Fruit fly (Drosophila melanogaster): ENCODE measurements around the gene Dtg.

The Dtg gene

DNA sequence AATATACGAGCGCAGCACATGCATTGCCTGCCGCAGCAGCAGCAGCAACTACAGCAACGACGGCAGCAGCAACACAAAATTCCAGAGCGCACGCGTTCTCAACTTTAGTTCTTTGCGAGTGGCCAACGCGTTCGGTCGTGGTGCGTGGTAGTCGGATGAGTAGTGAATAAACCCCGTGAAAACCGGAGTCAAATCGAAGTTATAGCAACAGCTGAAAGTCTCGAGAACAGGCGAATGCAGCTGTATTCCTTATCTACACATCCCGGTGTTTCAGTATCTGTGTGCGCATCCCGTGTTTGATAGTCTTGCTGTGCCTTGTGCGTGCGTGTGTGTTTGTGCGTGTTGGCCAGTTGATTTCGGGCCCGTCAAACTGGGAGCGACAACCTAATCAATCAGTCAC, at the start of gene Dtg:
TSS of gene Dtg (plus strand) at position 105 of the 400 bp plus-strand sequence.
- no peak for TF ChIP-seq Abd-B (GFP tag; optimal IDR thresholded peaks at IDR 0.05)
- no peak for TF ChIP-seq OdsH (GFP tag; optimal IDR thresholded peaks at IDR 0.05)
- no peak for TF ChIP-seq Mio (GFP tag; optimal IDR thresholded peaks at IDR 0.05)
- no peak for TF ChIP-seq h (GFP tag; optimal IDR thresholded peaks at IDR 0.05)
- TF ChIP-seq dsf (GFP tag; optimal IDR thresholded peaks at IDR 0.05; ENCODE audit: borderline replicate concordance) = no peak
- TF ChIP-seq fru (GFP tag; optimal IDR thresholded peaks at IDR 0.05) = peak; percentile 22
- no peak for TF ChIP-seq sv (GFP tag; optimal IDR thresholded peaks at IDR 0.05)
- no peak for TF ChIP-seq lola (GFP tag; optimal IDR thresholded peaks at IDR 0.05)
- no peak for TF ChIP-seq Myc (optimal IDR thresholded peaks at IDR 0.05)
- no peak for TF ChIP-seq CrebA (GFP tag; optimal IDR thresholded peaks at IDR 0.05; ENCODE audit: borderline replicate concordance)
- no peak for TF ChIP-seq pan (optimal IDR thresholded peaks at IDR 0.05)
- TF ChIP-seq Dfd (GFP tag; optimal IDR thresholded peaks at IDR 0.05) = no peak
- peak; percentile 64 for TF ChIP-seq Vsx2 (GFP tag; optimal IDR thresholded peaks at IDR 0.05; ENCODE audit: partially characterized antibody)
- TF ChIP-seq HLH106 (tag; optimal IDR thresholded peaks at IDR 0.05) = no peak
- TF ChIP-seq foxo (GFP tag; optimal IDR thresholded peaks at IDR 0.05) = no peak
- TF ChIP-seq Hr78 (GFP tag; optimal IDR thresholded peaks at IDR 0.05) = no peak
- TF ChIP-seq dl (GFP tag; optimal IDR thresholded peaks at IDR 0.05; ENCODE audit: insufficient read depth in 1 of 2, partially characterized antibody in 2 of 2) = no peak
- no peak for TF ChIP-seq tai (GFP tag; optimal IDR thresholded peaks at IDR 0.05)
- no peak for TF ChIP-seq psq (GFP tag; optimal IDR thresholded peaks at IDR 0.05)
- TF ChIP-seq br (GFP tag; optimal IDR thresholded peaks at IDR 0.05) = peak; percentile 45
- TF ChIP-seq Hr83 (GFP tag; optimal IDR thresholded peaks at IDR 0.05; ENCODE audit: poor library complexity, severe bottlenecking) = peak; percentile 11
- no peak for TF ChIP-seq N (GFP tag; optimal IDR thresholded peaks at IDR 0.05)
- TF ChIP-seq CG9705 (GFP tag; optimal IDR thresholded peaks at IDR 0.05) = no peak
- no peak for TF ChIP-seq Rel (GFP tag; optimal IDR thresholded peaks at IDR 0.05)
- peak; percentile 6 for TF ChIP-seq Rel (tag; optimal IDR thresholded peaks at IDR 0.05)
- no peak for TF ChIP-seq jim (GFP tag; optimal IDR thresholded peaks at IDR 0.05)
- TF ChIP-seq usp (GFP tag; optimal IDR thresholded peaks at IDR 0.05) = no peak
- no peak for TF ChIP-seq brk (GFP tag; optimal IDR thresholded peaks at IDR 0.05)
- no peak for TF ChIP-seq woc (GFP tag; optimal IDR thresholded peaks at IDR 0.05)
- no peak for TF ChIP-seq Hnf4 (GFP tag; optimal IDR thresholded peaks at IDR 0.05)

DNA sequence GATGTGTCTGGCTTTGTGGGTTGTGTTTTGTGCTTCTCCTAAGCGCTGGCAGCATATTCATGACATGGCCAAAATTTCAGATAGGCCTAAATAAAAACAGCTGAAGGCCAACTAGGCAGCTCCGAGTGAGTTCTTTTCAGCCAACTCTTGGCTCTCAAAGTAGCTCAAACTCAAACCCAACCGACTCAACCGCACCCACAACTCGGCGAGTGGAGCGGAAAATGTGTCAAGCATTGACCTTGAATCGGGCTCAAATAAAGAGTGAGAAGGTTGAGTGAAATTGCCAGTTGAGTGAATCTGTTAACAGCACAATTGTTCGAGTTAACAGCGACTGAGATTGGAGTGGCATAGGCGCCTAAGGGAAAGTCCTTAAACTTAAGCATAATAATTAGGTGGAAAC, 35.9 kb upstream of the Dtg start:
- TF ChIP-seq tai (GFP tag; optimal IDR thresholded peaks at IDR 0.05) = no peak
- TF ChIP-seq sv (GFP tag; optimal IDR thresholded peaks at IDR 0.05) = no peak
- no peak for TF ChIP-seq pan (optimal IDR thresholded peaks at IDR 0.05)
- no peak for TF ChIP-seq Jra (GFP tag; optimal IDR thresholded peaks at IDR 0.05)
- no peak for TF ChIP-seq OdsH (GFP tag; optimal IDR thresholded peaks at IDR 0.05)
- TF ChIP-seq N (GFP tag; optimal IDR thresholded peaks at IDR 0.05) = no peak
- no peak for TF ChIP-seq Mio (GFP tag; optimal IDR thresholded peaks at IDR 0.05)
- TF ChIP-seq foxo (GFP tag; optimal IDR thresholded peaks at IDR 0.05) = no peak
- TF ChIP-seq brk (GFP tag; optimal IDR thresholded peaks at IDR 0.05) = no peak
- TF ChIP-seq jim (GFP tag; optimal IDR thresholded peaks at IDR 0.05) = no peak
- TF ChIP-seq ey (GFP tag; optimal IDR thresholded peaks at IDR 0.05) = no peak
- no peak for TF ChIP-seq HLH106 (tag; optimal IDR thresholded peaks at IDR 0.05)
- TF ChIP-seq dsf (GFP tag; optimal IDR thresholded peaks at IDR 0.05; ENCODE audit: borderline replicate concordance) = no peak
- no peak for TF ChIP-seq br (GFP tag; optimal IDR thresholded peaks at IDR 0.05)
- no peak for TF ChIP-seq CrebA (GFP tag; optimal IDR thresholded peaks at IDR 0.05; ENCODE audit: borderline replicate concordance)
- no peak for TF ChIP-seq lola (GFP tag; optimal IDR thresholded peaks at IDR 0.05)
- no peak for TF ChIP-seq GATAd (GFP tag; optimal IDR thresholded peaks at IDR 0.05)
- no peak for TF ChIP-seq Abd-B (GFP tag; optimal IDR thresholded peaks at IDR 0.05)
- TF ChIP-seq Hr83 (GFP tag; optimal IDR thresholded peaks at IDR 0.05; ENCODE audit: poor library complexity, severe bottlenecking) = no peak

DNA sequence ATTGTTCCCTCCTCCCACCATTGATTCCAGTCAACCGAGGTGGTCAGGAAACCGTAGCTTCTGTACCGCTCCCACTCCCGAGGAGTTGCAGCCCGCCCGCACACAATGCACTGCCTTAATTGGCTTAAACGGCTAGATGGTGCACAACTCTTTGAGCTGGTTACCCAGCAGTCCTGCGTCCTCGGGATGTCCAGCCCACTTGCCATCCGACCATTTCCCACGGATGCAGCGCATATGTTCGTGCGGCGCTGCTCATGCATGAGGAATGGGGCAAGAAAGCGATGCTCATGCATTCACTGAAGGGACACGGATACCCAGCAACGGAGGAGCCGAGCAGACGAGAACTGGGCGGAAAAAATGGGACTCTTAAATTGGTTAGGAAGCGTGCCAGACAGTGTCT, 32.3 kb upstream of the Dtg start:
- no peak for TF ChIP-seq brk (GFP tag; optimal IDR thresholded peaks at IDR 0.05)
- no peak for TF ChIP-seq OdsH (GFP tag; optimal IDR thresholded peaks at IDR 0.05)
- no peak for TF ChIP-seq rgr (GFP tag; optimal IDR thresholded peaks at IDR 0.05)
- TF ChIP-seq HLH106 (tag; optimal IDR thresholded peaks at IDR 0.05) = no peak
- no peak for TF ChIP-seq sage (GFP tag; optimal IDR thresholded peaks at IDR 0.05)
- TF ChIP-seq Dfd (GFP tag; optimal IDR thresholded peaks at IDR 0.05) = no peak

DNA sequence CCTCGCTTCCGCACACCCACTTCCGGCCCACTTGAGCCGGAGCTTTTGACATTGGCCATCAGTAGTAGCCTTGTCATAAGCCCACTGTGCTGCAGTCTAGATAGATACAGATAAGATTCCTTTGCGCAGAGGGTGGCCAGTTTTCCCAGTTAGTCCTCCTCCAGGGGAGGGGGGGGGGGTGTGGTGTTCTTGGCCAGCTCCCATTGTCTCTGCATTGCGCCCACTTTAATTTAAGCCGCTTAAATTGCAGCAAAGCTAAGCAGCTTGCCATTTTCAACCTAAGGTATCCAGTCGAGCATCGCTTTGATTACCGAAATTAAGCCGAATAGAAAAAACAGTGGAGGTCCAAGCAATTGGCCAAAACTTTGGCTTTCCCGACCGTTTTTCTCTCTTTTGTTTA, 25.1 kb upstream of the Dtg start:
- TF ChIP-seq Myc (optimal IDR thresholded peaks at IDR 0.05) (no peak), brk (GFP tag; optimal IDR thresholded peaks at IDR 0.05) (no peak), Dfd (GFP tag; optimal IDR thresholded peaks at IDR 0.05) (peak; percentile 94), Rel (GFP tag; optimal IDR thresholded peaks at IDR 0.05) (no peak), Rel (tag; optimal IDR thresholded peaks at IDR 0.05) (no peak), N (GFP tag; optimal IDR thresholded peaks at IDR 0.05) (no peak)

Measured in whole organism, wandering third instar larva.